Worm (Caenorhabditis elegans) whole organism, early embryonic: ENCODE measurements around the gene pad-2.

Experiments
- ama-1 ChIP-seq: fragments of 150-350 bp; optimal IDR thresholded peaks from 2 replicates; lab custom pipeline; 2014
- hnd-1 ChIP-seq: sonication (generic microtip); optimal IDR thresholded peaks from 2 replicates; lab custom pipeline; 2016; ENCODE audit warnings: missing genetic modification characterization, missing compliant biosample characterization

ce11 chrIII:10253334-10253733, 25.6 kb upstream of the pad-2 start:
- TF ChIP-seq hnd-1 (tag; lab: Kevin White, UChicago) (no peak), ama-1 (no peak)
